Worm (Caenorhabditis elegans): Measurements from ENCODE around the gene F49H6.8.

DNA sequence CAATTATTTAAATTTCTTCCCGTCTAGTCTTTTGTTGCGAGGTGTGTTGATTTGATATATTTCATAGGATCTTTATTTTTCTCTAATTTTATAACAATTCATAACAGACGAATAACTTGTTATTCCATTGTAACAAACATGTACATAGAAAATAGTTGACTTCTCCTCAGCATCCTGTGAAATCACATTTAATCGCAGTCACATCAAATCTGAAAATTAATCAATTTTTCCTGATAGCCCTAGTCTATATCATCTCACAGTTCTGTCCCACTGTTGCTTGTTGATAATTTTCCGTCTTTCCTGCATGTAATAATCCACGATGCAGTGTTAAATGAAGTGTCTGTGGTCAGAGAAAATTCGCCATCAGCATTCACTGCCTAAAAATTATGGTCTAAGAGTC is 34.7 kb downstream of the F49H6.8 start:
- TF ChIP-seq ceh-82 (tag; optimal IDR thresholded peaks at IDR 0.05): no peak
- no peak for TF ChIP-seq nhr-25 (tag; optimal IDR thresholded peaks at IDR 0.05)
- TF ChIP-seq ztf-11 (tag; optimal IDR thresholded peaks at IDR 0.05): no peak
- TF ChIP-seq dmd-4 (tag; optimal IDR thresholded peaks at IDR 0.05): no peak
- no peak for TF ChIP-seq ztf-4 (tag; optimal IDR thresholded peaks at IDR 0.05)
- TF ChIP-seq elt-1 (tag; optimal IDR thresholded peaks at IDR 0.05): no peak
